Worm (Caenorhabditis elegans) whole organism, L4/young adult: Measurements from ENCODE around the gene prp-38.

Experiments used
- W03F9.2 ChIP-seq: fragments of 150-350 bp; optimal IDR thresholded peaks from 2 replicates; lab custom pipeline; 2014; ENCODE audit warnings: missing biosample characterization, missing genetic modification characterization
- dao-5 ChIP-seq: sonication (generic microtip); optimal IDR thresholded peaks from 2 replicates; lab custom pipeline; 2016; ENCODE audit warnings: missing genotype, missing genetic modification characterization, moderate library complexity, missing compliant biosample characterization
- him-1 ChIP-seq: sonication (generic microtip); optimal IDR thresholded peaks from 2 replicates; lab custom pipeline; 2016; ENCODE audit warnings: missing genotype, missing genetic modification reagents, missing genetic modification characterization, missing compliant biosample characterization

DNA sequence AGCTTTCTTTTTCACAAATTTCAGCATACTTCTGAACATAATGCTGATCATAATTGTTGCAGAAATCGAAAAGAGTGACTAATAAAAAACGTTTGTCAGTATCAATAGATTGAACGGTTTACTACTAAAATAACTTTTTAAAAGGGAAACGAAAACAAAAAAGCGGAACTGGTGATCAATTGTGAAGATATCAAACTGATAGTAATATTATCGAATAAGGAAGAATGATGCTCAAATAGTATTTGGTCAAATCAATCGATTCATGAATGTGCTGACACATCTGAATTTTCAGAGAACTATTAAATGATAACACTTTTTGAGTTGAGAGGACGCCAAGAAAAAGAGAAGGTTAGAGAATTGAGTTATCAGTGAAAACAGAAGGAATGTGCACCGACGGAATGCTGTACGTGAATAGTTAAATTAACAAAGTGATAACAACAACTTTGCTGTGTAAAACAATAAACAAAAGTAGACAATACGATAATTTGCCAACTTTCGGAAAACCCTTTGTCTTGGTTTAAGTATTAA, 29.2 kb downstream of the prp-38 start, which contains the start of gene D1054.5:
- TF ChIP-seq dao-5 (tag; lab: Kevin White, UChicago) (no peak), him-1 (tag; lab: Kevin White, UChicago) (no peak), W03F9.2 (tag; lab: Kevin White, UChicago) (no peak)
